Worm (Caenorhabditis elegans): ENCODE data around the gene eppl-1.

- TF ChIP-seq nhr-11 (tag; optimal IDR thresholded peaks at IDR 0.05), result no peak
- no peak for TF ChIP-seq K09A11.1 (tag; optimal IDR thresholded peaks at IDR 0.05; ENCODE audit: insufficient read depth)
- no peak for TF ChIP-seq pha-4 (tag; optimal IDR thresholded peaks at IDR 0.05)
- no peak for TF ChIP-seq pag-3 (tag; optimal IDR thresholded peaks at IDR 0.05; ENCODE audit: borderline replicate concordance)
- TF ChIP-seq eyg-1 (tag; optimal IDR thresholded peaks at IDR 0.05), result no peak
- no peak for TF ChIP-seq ref-2 (tag; optimal IDR thresholded peaks at IDR 0.05)
- no peak for TF ChIP-seq elt-4 (tag; optimal IDR thresholded peaks at IDR 0.05)
- no peak for TF ChIP-seq nhr-232 (tag; optimal IDR thresholded peaks at IDR 0.05)
- TF ChIP-seq che-1 (tag; optimal IDR thresholded peaks at IDR 0.05), result no peak
- TF ChIP-seq elt-2 (tag; optimal IDR thresholded peaks at IDR 0.05), result peak; percentile 68
- no peak for TF ChIP-seq C08G9.2 (tag; optimal IDR thresholded peaks at IDR 0.05)
- no peak for TF ChIP-seq F13H6.1 (tag; optimal IDR thresholded peaks at IDR 0.05)
- TF ChIP-seq ceh-34 (tag; optimal IDR thresholded peaks at IDR 0.05), result no peak
- TF ChIP-seq mec-3 (tag; optimal IDR thresholded peaks at IDR 0.05; ENCODE audit: borderline replicate concordance), result no peak
Observed at ce11 chrIV:8454076-8454475, 2.5 kb upstream of the eppl-1 start.
